Worm (Caenorhabditis elegans): ENCODE measurements around the gene B0334.4.
A peak's percentile ranks its signal among the peaks of the same experiment; 100 is the strongest.

B0334.4 gene

ce11 chrII:11542385-11542784 lies 46.9 kb downstream of the B0334.4 start, which contains the start of gene gtf-2E2 (continued):
- TF ChIP-seq fkh-10 (GFP tag; optimal IDR thresholded peaks at IDR 0.05): no peak
- TF ChIP-seq aha-1 (tag; optimal IDR thresholded peaks at IDR 0.05): no peak
- TF ChIP-seq mep-1 (tag; optimal IDR thresholded peaks at IDR 0.05): peak; percentile 69
- no peak for TF ChIP-seq unc-98 (GFP tag; IDR thresholded peaks at IDR 0.05)
- peak; percentile 22 for TF ChIP-seq ceh-90 (tag; optimal IDR thresholded peaks at IDR 0.05)
- peak; percentile 3 to 28 for TF ChIP-seq lin-35 (GFP tag; optimal IDR thresholded peaks at IDR 0.05)
- TF ChIP-seq fkh-4 (tag; optimal IDR thresholded peaks at IDR 0.05; ENCODE audit: borderline replicate concordance): no peak
- TF ChIP-seq skn-1 (tag; optimal IDR thresholded peaks at IDR 0.05): peak; percentile 18
- TF ChIP-seq sox-4 (tag; optimal IDR thresholded peaks at IDR 0.05): no peak
- TF ChIP-seq grh-1 (GFP tag; IDR thresholded peaks at IDR 0.05): no peak
- no peak for TF ChIP-seq ces-1 (GFP tag; optimal IDR thresholded peaks at IDR 0.05)
- no peak for TF ChIP-seq mef-2 (tag; optimal IDR thresholded peaks at IDR 0.05)
- peak; percentile 63 for TF ChIP-seq rnt-1 (tag; optimal IDR thresholded peaks at IDR 0.05)
- no peak for TF ChIP-seq jun-1 (tag; optimal IDR thresholded peaks at IDR 0.05)
- no peak for TF ChIP-seq lin-13 (GFP tag; optimal IDR thresholded peaks at IDR 0.05)
- TF ChIP-seq alr-1 (tag; optimal IDR thresholded peaks at IDR 0.05; ENCODE audit: borderline replicate concordance): no peak

ce11 chrII:11542958-11543357 lies 47.5 kb downstream of the B0334.4 start:
- TF ChIP-seq sup-37 (GFP tag; optimal IDR thresholded peaks at IDR 0.05) (no peak), Y116A8C.19 (tag; optimal IDR thresholded peaks at IDR 0.05; ENCODE audit: borderline replicate concordance) (no peak), jun-1 (tag; optimal IDR thresholded peaks at IDR 0.05) (no peak)

ce11 chrII:11544714-11545113 lies 49.2 kb downstream of the B0334.4 start, which contains the start of gene F54D5.9:
TSS of gene F54D5.9 (minus strand) at chrII:11544828.
- TF ChIP-seq jun-1 (tag; optimal IDR thresholded peaks at IDR 0.05) (no peak), snu-23 (GFP tag; optimal IDR thresholded peaks at IDR 0.05) (no peak), elt-3 (tag; optimal IDR thresholded peaks at IDR 0.05) (no peak), lin-35 (GFP tag; optimal IDR thresholded peaks at IDR 0.05) (no peak), nhr-47 (tag; optimal IDR thresholded peaks at IDR 0.05) (no peak)

- TF ChIP-seq fos-1 (tag; optimal IDR thresholded peaks at IDR 0.05) (peak; percentile 85), ztf-11 (tag; optimal IDR thresholded peaks at IDR 0.05) (peak in 1 of 2 experiments; percentile 88), irx-1 (tag; optimal IDR thresholded peaks at IDR 0.05) (peak; percentile 93), pax-3 (tag; optimal IDR thresholded peaks at IDR 0.05) (peak; percentile 95), hlh-17 (GFP tag; optimal IDR thresholded peaks at IDR 0.05; ENCODE audit: borderline replicate concordance) (no peak), nhr-77 (tag; optimal IDR thresholded peaks at IDR 0.05) (peak; percentile 91), Y116A8C.19 (tag; optimal IDR thresholded peaks at IDR 0.05; ENCODE audit: borderline replicate concordance) (no peak), fkh-8 (tag; optimal IDR thresholded peaks at IDR 0.05) (peak; percentile 99), grh-1 (GFP tag; IDR thresholded peaks at IDR 0.05) (peak; percentile 95), nhr-237 (tag; optimal IDR thresholded peaks at IDR 0.05) (peak; percentile 92), lir-3 (tag; optimal IDR thresholded peaks at IDR 0.05; ENCODE audit: poor library complexity) (peak; percentile 85), elt-2 (tag; optimal IDR thresholded peaks at IDR 0.05) (peak; percentile 87), tbx-2 (tag; optimal IDR thresholded peaks at IDR 0.05) (peak; percentile 95), blmp-1 (tag; optimal IDR thresholded peaks at IDR 0.05) (peak; percentile 87), ama-1 (optimal IDR thresholded peaks at IDR 0.05) (peak; percentile 0), snpc-4 (tag; optimal IDR thresholded peaks at IDR 0.05) (peak; percentile 80), nhr-84 (tag; optimal IDR thresholded peaks at IDR 0.05) (no peak), elt-3 (tag; optimal IDR thresholded peaks at IDR 0.05) (peak in 3 of 6 experiments; percentile 79 to 93 (median 85)), hlh-4 (tag; optimal IDR thresholded peaks at IDR 0.05) (no peak), unc-98 (GFP tag; IDR thresholded peaks at IDR 0.05) (peak; percentile 50; the same call in 1 of the 2 replicates), tlp-1 (tag; optimal IDR thresholded peaks at IDR 0.05) (peak; percentile 45), egl-27 (tag; optimal IDR thresholded peaks at IDR 0.05) (no peak), mef-2 (tag; optimal IDR thresholded peaks at IDR 0.05) (peak; percentile 40), ztf-4 (tag; optimal IDR thresholded peaks at IDR 0.05) (peak; percentile 95), nhr-19 (GFP tag; conservative IDR thresholded peaks at IDR 0.05) (peak; percentile 97), pag-3 (tag; optimal IDR thresholded peaks at IDR 0.05; ENCODE audit: borderline replicate concordance, insufficient read depth) (no peak), sptf-1 (tag; optimal IDR thresholded peaks at IDR 0.05) (no peak), ets-5 (GFP tag; IDR thresholded peaks at IDR 0.05) (no peak), isw-1 (GFP tag; IDR thresholded peaks at IDR 0.05) (peak; percentile 95), unc-130 (tag; optimal IDR thresholded peaks at IDR 0.05) (peak; percentile 81)
Observed at ce11 chrII:11545299-11545951, 49.9 kb downstream of the B0334.4 start, which contains the start of gene dnj-13. TSS of gene dnj-13 (plus strand) at chrII:11545701.

All from whole organism, L1 larva.